Worm (Caenorhabditis elegans) whole organism, young adult: ENCODE results near the gene hst-2.

Source experiments
- B0035.1 ChIP-seq: sonication (generic microtip); optimal IDR thresholded peaks from 2 replicates; lab custom pipeline; 2016; ENCODE audit warnings: missing genetic modification characterization, mild to moderate bottlenecking, missing compliant biosample characterization, missing genotype, missing genetic modification reagents
- B0261.1 ChIP-seq: sonication (generic microtip); optimal IDR thresholded peaks from 2 replicates; lab custom pipeline; 2016; ENCODE audit warnings: mild to moderate bottlenecking, missing genetic modification characterization, moderate library complexity, missing compliant biosample characterization
- D2030.7 ChIP-seq: fragments of 200-800 bp; sonication (Bioruptor generic); IDR thresholded peaks from 2 replicates; pipeline ENCODE4 v1.3.6; 2022; ENCODE audit warnings: missing genetic modification reagents, missing genetic modification characterization, missing compliant biosample characterization
- F52B5.7 ChIP-seq: sonication (generic microtip); optimal IDR thresholded peaks from 2 replicates; lab custom pipeline; 2016; ENCODE audit warnings: mild to moderate bottlenecking, missing genetic modification characterization, missing compliant biosample characterization
- F57A8.1 ChIP-seq: fragments of 200-800 bp; sonication (Bioruptor generic); optimal IDR thresholded peaks from 2 replicates; lab custom pipeline; 2018; ENCODE audit warnings: mild to moderate bottlenecking, missing genetic modification characterization, moderate library complexity, missing compliant biosample characterization
- K11D2.4 ChIP-seq: fragments of 200-800 bp; sonication (Bioruptor generic); IDR thresholded peaks from 2 replicates; pipeline ENCODE4 v1.3.6; 2022; ENCODE audit warnings: missing genetic modification reagents, missing genetic modification characterization, missing compliant biosample characterization
- T26A5.8 ChIP-seq: sonication (generic microtip); optimal IDR thresholded peaks from 2 replicates; lab custom pipeline; 2016; ENCODE audit warnings: missing genetic modification characterization, missing compliant biosample characterization
- Y56A3A.18 ChIP-seq: fragments of 200-800 bp; sonication (Bioruptor generic); IDR thresholded peaks from 2 replicates; pipeline ENCODE4 v1.3.6; 2022; ENCODE audit warnings: missing genetic modification reagents, missing genetic modification characterization, missing compliant biosample characterization
- Y67H2A.10 ChIP-seq: fragments of 200-800 bp; sonication (Bioruptor generic); conservative IDR thresholded peaks from 2 replicates; pipeline ENCODE4 v1.3.6; 2022; ENCODE audit warnings: missing genetic modification reagents, missing genetic modification characterization, missing compliant biosample characterization
- Y79H2A.3 ChIP-seq: fragments of 200-800 bp; sonication (Bioruptor generic); conservative IDR thresholded peaks from 2 replicates; pipeline ENCODE4 v1.3.6; 2022; ENCODE audit warnings: missing genetic modification reagents, missing genetic modification characterization, missing compliant biosample characterization
- atf-7 ChIP-seq: sonication (generic microtip); optimal IDR thresholded peaks from 2 replicates; lab custom pipeline; 2017; ENCODE audit warnings: mild to moderate bottlenecking, missing genetic modification characterization, missing compliant biosample characterization
- attf-5 ChIP-seq: fragments of 200-800 bp; sonication (Bioruptor generic); optimal IDR thresholded peaks from 2 replicates; lab custom pipeline; 2018; ENCODE audit warnings: mild to moderate bottlenecking, missing genetic modification characterization, missing compliant biosample characterization
- attf-6 ChIP-seq: fragments of 200-800 bp; sonication (Bioruptor generic); IDR thresholded peaks from 2 replicates; pipeline ENCODE4 v1.3.6; 2022; ENCODE audit warnings: missing genetic modification reagents, missing genetic modification characterization, missing compliant biosample characterization
- ceh-100 ChIP-seq: fragments of 200-800 bp; sonication (Bioruptor generic); IDR thresholded peaks from 2 replicates; pipeline ENCODE4 v1.3.6; 2022; ENCODE audit warnings: missing genetic modification reagents, missing genetic modification characterization, missing compliant biosample characterization
- ceh-58 ChIP-seq: fragments of 200-800 bp; sonication (Bioruptor generic); IDR thresholded peaks from 2 replicates; pipeline ENCODE4 v1.3.6; 2022; ENCODE audit warnings: missing genetic modification characterization, missing compliant biosample characterization
- ceh-91 ChIP-seq: fragments of 200-800 bp; sonication (Bioruptor generic); IDR thresholded peaks from 2 replicates; pipeline ENCODE4 v1.3.6; 2022; ENCODE audit warnings: missing genetic modification reagents, missing genetic modification characterization, missing compliant biosample characterization
- chd-7 ChIP-seq: sonication (generic microtip); optimal IDR thresholded peaks from 2 replicates; lab custom pipeline; 2016; ENCODE audit warnings: mild to moderate bottlenecking, missing genetic modification characterization, moderate library complexity, missing compliant biosample characterization
- die-1 ChIP-seq: sonication (generic microtip); optimal IDR thresholded peaks from 2 replicates; lab custom pipeline; 2016; ENCODE audit warnings: missing genotype, mild to moderate bottlenecking, missing genetic modification characterization, missing compliant biosample characterization
- dpff-1 ChIP-seq: sonication (generic microtip); optimal IDR thresholded peaks from 2 replicates; lab custom pipeline; 2017; ENCODE audit warnings: mild to moderate bottlenecking, missing genetic modification characterization, missing compliant biosample characterization
- ekl-4 ChIP-seq: fragments of 200-800 bp; sonication (Bioruptor generic); IDR thresholded peaks from 2 replicates; pipeline ENCODE4 v1.3.6; 2022; ENCODE audit warnings: missing genetic modification reagents, missing genetic modification characterization, missing compliant biosample characterization
- fkh-3 ChIP-seq: sonication (generic microtip); optimal IDR thresholded peaks from 2 replicates; lab custom pipeline; 2016; ENCODE audit warnings: mild to moderate bottlenecking, missing genetic modification characterization, missing compliant biosample characterization
- hlh-12 ChIP-seq: sonication (generic microtip); optimal IDR thresholded peaks from 2 replicates; lab custom pipeline; 2016; ENCODE audit warnings: missing genetic modification characterization, missing compliant biosample characterization
- hlh-26 ChIP-seq: fragments of 200-800 bp; sonication (Bioruptor generic); conservative IDR thresholded peaks from 2 replicates; pipeline ENCODE4 v1.3.6; 2022; ENCODE audit warnings: missing genetic modification reagents, missing genetic modification characterization, missing compliant biosample characterization
- hrde-1 ChIP-seq: sonication (generic microtip); optimal IDR thresholded peaks from 2 replicates; lab custom pipeline; 2016; ENCODE audit warnings: missing genetic modification characterization, mild to moderate bottlenecking, missing compliant biosample characterization, moderate library complexity, missing genotype, missing genetic modification reagents, borderline replicate concordance
- lag-1 ChIP-seq: fragments of 200-800 bp; sonication (Bioruptor generic); IDR thresholded peaks from 2 replicates; pipeline ENCODE4 v1.3.6; 2022; ENCODE audit warnings: missing genetic modification reagents, missing genetic modification characterization, missing compliant biosample characterization
- let-526 ChIP-seq: fragments of 200-800 bp; sonication (Bioruptor generic); IDR thresholded peaks from 2 replicates; pipeline ENCODE4 v1.3.6; 2022; ENCODE audit warnings: missing genetic modification reagents, missing genetic modification characterization, missing compliant biosample characterization
- lin-26 ChIP-seq: fragments of 200-800 bp; sonication (Bioruptor generic); IDR thresholded peaks from 2 replicates; pipeline ENCODE4 v1.3.6; 2022; ENCODE audit warnings: missing genetic modification reagents, missing genetic modification characterization, missing compliant biosample characterization
- lin-35 ChIP-seq, 3 experiments: fragments of 150-350 bp in 2 of 3; sonication (generic microtip) in 1 of 3; optimal IDR thresholded peaks; 2 replicates each; lab custom pipeline; 2014 to 2018; ENCODE audit warnings: missing biosample characterization in 3 of 3, missing genetic modification characterization in 3 of 3, missing genetic modification reagents in 3 of 3
- lin-40 ChIP-seq: sonication (generic microtip); optimal IDR thresholded peaks from 2 replicates; lab custom pipeline; 2016; ENCODE audit warnings: missing genetic modification characterization, mild to moderate bottlenecking, missing compliant biosample characterization, missing genotype, missing genetic modification reagents
- lin-54 ChIP-seq: fragments of 200-800 bp; sonication (Bioruptor generic); optimal IDR thresholded peaks from 2 replicates; lab custom pipeline; 2018; ENCODE audit warnings: mild to moderate bottlenecking, missing genetic modification characterization, missing compliant biosample characterization
- lir-1 ChIP-seq: fragments of 200-800 bp; sonication (Bioruptor generic); conservative IDR thresholded peaks from 2 replicates; pipeline ENCODE4 v1.3.6; 2022; ENCODE audit warnings: missing genetic modification reagents, missing genetic modification characterization, missing compliant biosample characterization
- lsy-27 ChIP-seq: sonication (generic microtip); optimal IDR thresholded peaks from 2 replicates; lab custom pipeline; 2017; ENCODE audit warnings: missing genetic modification characterization, mild to moderate bottlenecking, missing compliant biosample characterization, antibody characterized with exemption, missing genotype, borderline replicate concordance; ENCODE audit not compliant: insufficient read depth
- madf-6 ChIP-seq: fragments of 200-800 bp; sonication (Bioruptor generic); IDR thresholded peaks from 2 replicates; pipeline ENCODE4 v1.3.6; 2022; ENCODE audit warnings: missing genetic modification reagents, missing genetic modification characterization, missing compliant biosample characterization
- mcd-1 ChIP-seq: fragments of 200-800 bp; sonication (Bioruptor generic); IDR thresholded peaks from 2 replicates; pipeline ENCODE4 v1.3.6; 2022; ENCODE audit warnings: missing genetic modification reagents, missing genetic modification characterization, missing compliant biosample characterization
- mel-28 ChIP-seq: sonication (generic microtip); optimal IDR thresholded peaks from 2 replicates; lab custom pipeline; 2016; ENCODE audit warnings: borderline replicate concordance, mild to moderate bottlenecking, missing genetic modification characterization, missing compliant biosample characterization
- nfya-1 ChIP-seq: sonication (generic microtip); optimal IDR thresholded peaks from 2 replicates; lab custom pipeline; 2017; ENCODE audit warnings: antibody characterized with exemption, missing compliant biosample characterization, missing genetic modification characterization, borderline replicate concordance; ENCODE audit not compliant: insufficient read depth
- nfya-2 ChIP-seq: fragments of 200-800 bp; sonication (Bioruptor generic); IDR thresholded peaks from 2 replicates; pipeline ENCODE4 v1.3.6; 2022; ENCODE audit warnings: missing genetic modification reagents, missing genetic modification characterization, missing compliant biosample characterization
- nhr-179 ChIP-seq: sonication (generic microtip); optimal IDR thresholded peaks from 2 replicates; lab custom pipeline; 2016; ENCODE audit warnings: mild to moderate bottlenecking, missing genetic modification characterization, missing compliant biosample characterization
- nhr-27 ChIP-seq: fragments of 200-800 bp; sonication (Bioruptor generic); optimal IDR thresholded peaks from 2 replicates; lab custom pipeline; 2018; ENCODE audit warnings: mild to moderate bottlenecking, missing genetic modification characterization, moderate library complexity, missing compliant biosample characterization
- pbrm-1 ChIP-seq: fragments of 200-800 bp; sonication (Bioruptor generic); IDR thresholded peaks from 2 replicates; pipeline ENCODE4 v1.3.6; 2022; ENCODE audit warnings: missing genetic modification reagents, missing genetic modification characterization, missing compliant biosample characterization
- rpc-1 ChIP-seq, 2 experiments: fragments of 150-350 bp in 1 of 2; sonication (generic microtip) in 1 of 2; optimal IDR thresholded peaks; 2 replicates each; lab custom pipeline; 2014 to 2018; ENCODE audit warnings: missing biosample characterization in 1 of 2, missing genetic modification characterization in 1 of 2, missing genetic modification reagents in 1 of 2, missing genotype in 1 of 2
- snpc-3.4 ChIP-seq: sonication (generic microtip); optimal IDR thresholded peaks from 2 replicates; lab custom pipeline; 2017; ENCODE audit warnings: missing genetic modification characterization, mild to moderate bottlenecking, missing compliant biosample characterization, antibody characterized with exemption, moderate library complexity, missing genotype, missing genetic modification reagents
- somi-1 ChIP-seq: fragments of 200-800 bp; sonication (Bioruptor generic); optimal IDR thresholded peaks from 2 replicates; lab custom pipeline; 2018; ENCODE audit warnings: mild to moderate bottlenecking, missing genetic modification characterization, missing compliant biosample characterization
- tbp1 ChIP-seq: fragments of 200-800 bp; sonication (Bioruptor generic); optimal IDR thresholded peaks from 2 replicates; lab custom pipeline; 2018; ENCODE audit warnings: mild to moderate bottlenecking, missing genetic modification characterization, missing compliant biosample characterization
- unc-62 ChIP-seq: fragments of 150-350 bp; optimal IDR thresholded peaks from 2 replicates; lab custom pipeline; 2014; ENCODE audit warnings: missing biosample characterization, missing genetic modification reagents, missing genetic modification characterization
- ztf-18 ChIP-seq: sonication (generic microtip); optimal IDR thresholded peaks from 2 replicates; lab custom pipeline; 2016; ENCODE audit warnings: missing genotype, mild to moderate bottlenecking, missing genetic modification characterization, missing compliant biosample characterization
- ztf-26 ChIP-seq: sonication (generic microtip); optimal IDR thresholded peaks from 2 replicates; lab custom pipeline; 2017; ENCODE audit warnings: missing genetic modification characterization, missing compliant biosample characterization

Gene hst-2

DNA sequence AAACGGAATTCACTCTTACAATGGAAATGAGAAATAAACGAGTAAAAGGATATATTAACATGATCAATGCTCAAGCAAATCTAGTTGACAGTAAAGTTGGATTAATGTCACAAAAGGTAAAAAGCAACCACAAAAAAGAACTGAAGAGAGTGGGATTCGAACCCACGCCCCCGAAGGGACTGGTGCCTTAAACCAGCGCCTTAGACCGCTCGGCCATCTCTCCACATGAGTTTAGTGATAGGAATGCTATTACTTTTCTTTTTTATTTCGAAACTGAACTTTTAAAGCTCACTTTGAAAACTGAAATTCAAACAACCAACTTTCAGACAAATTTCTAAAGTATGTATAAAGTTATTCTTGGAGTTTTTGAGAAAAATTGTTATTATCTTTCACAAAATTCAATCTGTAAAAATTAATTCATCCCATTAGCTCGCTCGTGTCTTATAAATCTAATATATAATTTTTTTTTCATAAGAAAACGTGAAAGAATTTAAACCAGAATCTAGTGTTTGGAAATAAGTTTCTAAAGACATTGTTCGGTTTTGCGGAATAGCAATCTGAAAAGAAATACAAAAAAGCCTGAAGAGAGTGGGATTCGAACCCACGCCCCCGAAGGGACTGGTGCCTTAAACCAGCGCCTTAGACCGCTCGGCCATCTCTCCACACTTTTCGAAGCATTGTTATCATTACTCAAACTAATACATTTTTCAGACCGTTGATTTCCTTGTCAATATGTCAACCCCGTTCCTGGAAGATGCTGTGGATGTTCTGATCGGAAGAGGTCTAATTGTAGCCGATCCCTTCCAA lies 44.0 kb downstream of the hst-2 start (continued):
- TF ChIP-seq somi-1 (GFP tag; lab: Kevin White, UChicago) (no peak), die-1 (tag; lab: Kevin White, UChicago) (peak; percentile 64), T26A5.8 (tag; lab: Kevin White, UChicago) (no peak), B0035.1 (tag; lab: Kevin White, UChicago) (peak; percentile 5), ceh-91 (GFP tag; lab: Robert Waterston, UW) (no peak), Y79H2A.3 (GFP tag; lab: Robert Waterston, UW) (no peak), let-526 (GFP tag; lab: Robert Waterston, UW) (no peak), lag-1 (no peak), attf-5 (GFP tag; lab: Kevin White, UChicago) (no peak), ceh-58 (GFP tag; lab: Robert Waterston, UW) (no peak), hrde-1 (peak; percentile 68), chd-7 (tag; lab: Kevin White, UChicago) (no peak), nfya-2 (GFP tag; lab: Robert Waterston, UW) (no peak), ekl-4 (GFP tag; lab: Robert Waterston, UW) (peak; percentile 34; the same call in 1 of the 2 replicates), dpff-1 (tag; lab: Kevin White, UChicago) (no peak), K11D2.4 (GFP tag; lab: Robert Waterston, UW) (no peak), fkh-3 (tag; lab: Kevin White, UChicago) (no peak), mcd-1 (no peak), madf-6 (no peak), nhr-27 (tag; lab: Kevin White, UChicago) (peak; percentile 45), nhr-179 (peak; percentile 78), lsy-27 (tag; lab: Kevin White, UChicago) (no peak), atf-7 (tag; lab: Kevin White, UChicago) (no peak), F57A8.1 (GFP tag; lab: Kevin White, UChicago) (no peak), lin-35 (GFP tag; optimal IDR thresholded peaks at IDR 0.05; lab: Kevin White, UChicago) (no peak), B0261.1 (tag; lab: Kevin White, UChicago) (peak; percentile 72), lin-54 (GFP tag; lab: Kevin White, UChicago) (no peak), lin-40 (no peak), unc-62 (GFP tag; lab: Kevin White, UChicago) (no peak), ztf-18 (tag; lab: Kevin White, UChicago) (peak; percentile 52), attf-6 (peak; percentile 39; the same call in 1 of the 2 replicates), rpc-1 (optimal IDR thresholded peaks at IDR 0.05; lab: Kevin White, UChicago) (peak; percentile 85), rpc-1 (tag; optimal IDR thresholded peaks at IDR 0.05; lab: Kevin White, UChicago) (peak; percentile 86), hlh-12 (no peak), nfya-1 (tag; lab: Kevin White, UChicago) (no peak), pbrm-1 (peak; percentile 80), tbp1 (GFP tag; lab: Kevin White, UChicago) (peak; percentile 87), ceh-100 (no peak), ztf-26 (tag; lab: Kevin White, UChicago) (no peak), mel-28 (tag; lab: Kevin White, UChicago) (no peak), lir-1 (GFP tag; lab: Robert Waterston, UW) (no peak), Y56A3A.18 (GFP tag; lab: Robert Waterston, UW) (peak; percentile 62; the same call in 1 of the 2 replicates), Y67H2A.10 (GFP tag; lab: Robert Waterston, UW) (no peak), F52B5.7 (tag; lab: Kevin White, UChicago) (no peak), lin-26 (GFP tag; lab: Robert Waterston, UW) (peak; percentile 87), D2030.7 (GFP tag; lab: Robert Waterston, UW) (peak; percentile 78), hlh-26 (no peak), snpc-3.4 (no peak)
